Worm (Caenorhabditis elegans) whole organism, midembryonic: ENCODE measurements around the gene K10D11.6.

Experiments used
- T22C8.4 ChIP-seq: fragments of 200-800 bp; sonication (Bioruptor generic); IDR thresholded peaks from 2 replicates; pipeline ENCODE4 v1.3.6; 2022; ENCODE audit warnings: missing genetic modification characterization, missing compliant biosample characterization
- cog-1 ChIP-seq: sonication (generic microtip); optimal IDR thresholded peaks from 2 replicates; lab custom pipeline; 2016; ENCODE audit warnings: missing genetic modification characterization, missing compliant biosample characterization
- flt-1 ChIP-seq: fragments of 200-800 bp; sonication (Bioruptor generic); IDR thresholded peaks from 2 replicates; pipeline ENCODE4 v1.3.6; 2022; ENCODE audit warnings: missing genetic modification characterization, missing compliant biosample characterization
- med-1 ChIP-seq: sonication (generic microtip); optimal IDR thresholded peaks from 2 replicates; lab custom pipeline; 2017; ENCODE audit warnings: missing genetic modification characterization, mild to moderate bottlenecking, missing compliant biosample characterization, antibody characterized with exemption, missing genetic modification reagents; ENCODE audit not compliant: insufficient read depth
- ref-1 ChIP-seq: fragments of 200-800 bp; sonication (Bioruptor generic); conservative IDR thresholded peaks from 2 replicates; pipeline ENCODE4 v1.3.6; 2022; ENCODE audit warnings: missing genetic modification reagents, missing genetic modification characterization, missing compliant biosample characterization
- tab-1 ChIP-seq: fragments of 200-800 bp; sonication (Bioruptor generic); IDR thresholded peaks from 2 replicates; pipeline ENCODE4 v1.3.6; 2022; ENCODE audit warnings: missing genetic modification characterization, missing compliant biosample characterization
- ztf-23 ChIP-seq: fragments of 200-800 bp; sonication (Bioruptor generic); IDR thresholded peaks from 2 replicates; pipeline ENCODE4 v1.3.6; 2022; ENCODE audit warnings: missing genetic modification reagents, missing genetic modification characterization, missing compliant biosample characterization
- ztf-29 ChIP-seq: fragments of 200-800 bp; sonication (Bioruptor generic); IDR thresholded peaks from 2 replicates; pipeline ENCODE4 v1.3.6; 2022; ENCODE audit warnings: missing genetic modification reagents, missing genetic modification characterization, missing compliant biosample characterization

DNA sequence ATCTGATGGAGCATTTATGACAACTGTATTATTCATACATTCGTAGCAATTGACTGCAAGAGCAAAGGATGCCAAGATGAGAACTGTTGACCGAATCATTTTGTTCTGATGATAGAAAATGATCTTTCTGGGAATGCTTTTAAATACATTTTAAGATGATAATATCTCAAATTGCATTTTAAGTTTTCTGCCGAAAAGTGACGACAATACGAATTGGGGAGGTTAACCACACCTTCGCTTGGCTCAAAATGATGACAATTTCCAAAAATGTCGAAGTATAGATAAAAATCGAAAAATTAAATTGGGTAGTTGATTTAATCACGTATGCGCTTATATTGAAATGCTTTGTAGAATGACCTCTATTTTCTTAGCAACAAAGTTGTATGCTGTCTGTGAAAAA lies 48.0 kb downstream of the K10D11.6 start, which contains the start of gene dod-24:
- TF ChIP-seq ztf-23 (GFP tag; lab: Robert Waterston, UW) (no peak), tab-1 (no peak), med-1 (no peak), ztf-29 (GFP tag; lab: Robert Waterston, UW) (no peak), ref-1 (GFP tag; lab: Robert Waterston, UW) (no peak), T22C8.4 (GFP tag; lab: Robert Waterston, UW) (no peak), flt-1 (GFP tag; lab: Robert Waterston, UW) (no peak), cog-1 (tag; lab: Kevin White, UChicago) (no peak)
